Fruit fly (Drosophila melanogaster): Measurements from ENCODE around the gene PTPMT1.
A peak's percentile ranks its signal among the peaks of the same experiment; 100 is the strongest.

Gene PTPMT1

dm6 chr3R:23709508-23710208 is 48.5 kb upstream of the PTPMT1 start, which contains the start of gene CG10301 (continued):
- peak; percentile 45 for TF ChIP-seq CG17385 (GFP tag; optimal IDR thresholded peaks at IDR 0.05)
- no peak for TF ChIP-seq Bteb2 (GFP tag; optimal IDR thresholded peaks at IDR 0.05)
- peak; percentile 13 for TF ChIP-seq NfI (GFP tag; optimal IDR thresholded peaks at IDR 0.05)
- TF ChIP-seq Neu2 (GFP tag; optimal IDR thresholded peaks at IDR 0.05; ENCODE audit: borderline replicate concordance), result no peak
- TF ChIP-seq sens (GFP tag), result peak; percentile 97
- TF ChIP-seq CG12155 (GFP tag; optimal IDR thresholded peaks at IDR 0.05), result no peak
- no peak for TF ChIP-seq CG16779 (GFP tag; IDR thresholded peaks at IDR 0.05)
- peak; percentile 67 for TF ChIP-seq CG6254 (GFP tag; optimal IDR thresholded peaks at IDR 0.05)
- TF ChIP-seq pho (GFP tag; optimal IDR thresholded peaks at IDR 0.05), result no peak
- peak; percentile 64 for TF ChIP-seq az2 (GFP tag; optimal IDR thresholded peaks at IDR 0.05)
- TF ChIP-seq Atf-2 (GFP tag; optimal IDR thresholded peaks at IDR 0.05), result peak; percentile 46
- no peak for TF ChIP-seq CG9817 (tag; optimal IDR thresholded peaks at IDR 0.05)
- TF ChIP-seq ken (GFP tag; IDR thresholded peaks at IDR 0.05), result peak; percentile 50; the same call in 1 of the 3 replicates
- peak; percentile 69 for TF ChIP-seq sisA (GFP tag; IDR thresholded peaks at IDR 0.05)
- peak; percentile 59 for TF ChIP-seq CG12219 (GFP tag; optimal IDR thresholded peaks at IDR 0.05)
- no peak for TF ChIP-seq exex (tag; optimal IDR thresholded peaks at IDR 0.05)
- peak; percentile 50 for TF ChIP-seq Camta (GFP tag; optimal IDR thresholded peaks at IDR 0.05)
- peak; percentile 20; the same call in 1 of the 3 replicates for TF ChIP-seq Mrtf (GFP tag; IDR thresholded peaks at IDR 0.05)
- no peak for TF ChIP-seq CG15011 (GFP tag; optimal IDR thresholded peaks at IDR 0.05)
- TF ChIP-seq Scr (GFP tag; IDR thresholded peaks at IDR 0.05; ENCODE audit: partially characterized antibody), result no peak
- no peak for TF ChIP-seq vnd (GFP tag; IDR thresholded peaks at IDR 0.05; ENCODE audit: partially characterized antibody)
- no peak for TF ChIP-seq Lim3 (GFP tag; IDR thresholded peaks at IDR 0.05)
- no peak for TF ChIP-seq CG7271 (tag; optimal IDR thresholded peaks at IDR 0.05)
- TF ChIP-seq CG1233 (GFP tag; optimal IDR thresholded peaks at IDR 0.05), result peak; percentile 56
- TF ChIP-seq H15 (GFP tag; IDR thresholded peaks at IDR 0.05), result peak; percentile 52; the same call in 1 of the 3 replicates
- peak; percentile 35 for TF ChIP-seq CG17802 (tag; optimal IDR thresholded peaks at IDR 0.05)
- TF ChIP-seq CG13894 (tag; optimal IDR thresholded peaks at IDR 0.05), result no peak
- TF ChIP-seq CG17912 (GFP tag; optimal IDR thresholded peaks at IDR 0.05), result no peak
- TF ChIP-seq CG10147 (GFP tag; optimal IDR thresholded peaks at IDR 0.05), result no peak
- no peak for TF ChIP-seq crol (GFP tag; IDR thresholded peaks at IDR 0.05)
- peak; percentile 38 for TF ChIP-seq CG7556 (GFP tag; optimal IDR thresholded peaks at IDR 0.05)
- TF ChIP-seq ttk (GFP tag; IDR thresholded peaks at IDR 0.05), result 0 out of 2 replicates have a peak, but pooled peaks have one; percentile 12
- peak; percentile 67 for TF ChIP-seq CG10267 (tag; optimal IDR thresholded peaks at IDR 0.05)
- TF ChIP-seq TFAM (GFP tag; optimal IDR thresholded peaks at IDR 0.05), result no peak
- TF ChIP-seq Sry-δ (GFP tag; optimal IDR thresholded peaks at IDR 0.05), result no peak
- TF ChIP-seq CG8388 (GFP tag; optimal IDR thresholded peaks at IDR 0.05), result peak; percentile 65
- TF ChIP-seq fd96Cb (tag; optimal IDR thresholded peaks at IDR 0.05), result peak; percentile 69
- no peak for TF ChIP-seq CHES-1-like (GFP tag; optimal IDR thresholded peaks at IDR 0.05)
- TF ChIP-seq CG12236 (GFP tag; optimal IDR thresholded peaks at IDR 0.05), result peak; percentile 7
- TF ChIP-seq row (GFP tag; IDR thresholded peaks at IDR 0.05), result peak; percentile 71
- no peak for TF ChIP-seq CG15479 (GFP tag; optimal IDR thresholded peaks at IDR 0.05)
- TF ChIP-seq dan (GFP tag; IDR thresholded peaks at IDR 0.05), result 0 out of 2 replicates have a peak, but pooled peaks have one; percentile 41
- TF ChIP-seq Hr51 (GFP tag; optimal IDR thresholded peaks at IDR 0.05), result peak; percentile 1 to 53
- no peak for TF ChIP-seq CG2120 (GFP tag; optimal IDR thresholded peaks at IDR 0.05)
- TF ChIP-seq pum (GFP tag; optimal IDR thresholded peaks at IDR 0.05), result no peak
- TF ChIP-seq CG11247 (GFP tag; IDR thresholded peaks at IDR 0.05), result no peak
- no peak for TF ChIP-seq cad (GFP tag; optimal IDR thresholded peaks at IDR 0.05)
- peak; percentile 34 for TF ChIP-seq bab2 (GFP tag; optimal IDR thresholded peaks at IDR 0.05)
- peak; percentile 3 for TF ChIP-seq sd (tag; optimal IDR thresholded peaks at IDR 0.05)
- no peak for TF ChIP-seq slou (GFP tag; optimal IDR thresholded peaks at IDR 0.05)
